Worm (Caenorhabditis elegans) whole organism, mixed stage, embryonic: ENCODE measurements around the gene Y40B10A.5.
A peak's percentile ranks its signal among the peaks of the same experiment; 100 is the strongest.

Experiments used
- M03D4.4 ChIP-seq: sonication (generic microtip); optimal IDR thresholded peaks from 2 replicates; lab custom pipeline; 2017; ENCODE audit warnings: mild to moderate bottlenecking, missing genetic modification characterization, missing compliant biosample characterization
- bed-3 ChIP-seq: fragments of 200-800 bp; sonication (Bioruptor generic); optimal IDR thresholded peaks from 3 replicates; lab custom pipeline; 2018; ENCODE audit warnings: mild to moderate bottlenecking, missing genetic modification characterization, moderate library complexity, missing compliant biosample characterization
- blmp-1 ChIP-seq: fragments of 150-350 bp; optimal IDR thresholded peaks from 2 replicates; lab custom pipeline; 2014; ENCODE audit warnings: missing biosample characterization, missing genetic modification characterization
- ceh-39 ChIP-seq: fragments of 150-350 bp; optimal IDR thresholded peaks from 2 replicates; lab custom pipeline; 2014; ENCODE audit warnings: missing biosample characterization, missing genetic modification characterization
- ceh-83 ChIP-seq: fragments of 200-800 bp; sonication (Bioruptor generic); optimal IDR thresholded peaks from 2 replicates; lab custom pipeline; 2018; ENCODE audit warnings: mild to moderate bottlenecking, missing genetic modification characterization, missing compliant biosample characterization
- cnd-1 ChIP-seq: fragments of 200-800 bp; sonication (Bioruptor generic); optimal IDR thresholded peaks from 2 replicates; lab custom pipeline; 2018; ENCODE audit warnings: mild to moderate bottlenecking, missing genetic modification characterization, missing compliant biosample characterization
- drap-1 ChIP-seq: fragments of 200-800 bp; sonication (Bioruptor generic); optimal IDR thresholded peaks from 3 replicates; lab custom pipeline; 2018; ENCODE audit warnings: mild to moderate bottlenecking, missing genetic modification characterization, missing compliant biosample characterization
- elt-1 ChIP-seq: sonication (generic microtip); optimal IDR thresholded peaks from 2 replicates; lab custom pipeline; 2017; ENCODE audit warnings: missing genetic modification characterization, mild to moderate bottlenecking, missing compliant biosample characterization, antibody characterized with exemption, moderate library complexity, borderline replicate concordance; ENCODE audit not compliant: insufficient read depth
- flh-1 ChIP-seq: fragments of 200-800 bp; sonication (Bioruptor generic); optimal IDR thresholded peaks from 2 replicates; lab custom pipeline; 2018; ENCODE audit warnings: mild to moderate bottlenecking, missing genetic modification characterization, moderate library complexity, missing compliant biosample characterization
- ham-2 ChIP-seq: fragments of 200-800 bp; sonication (Bioruptor generic); optimal IDR thresholded peaks from 2 replicates; lab custom pipeline; 2018; ENCODE audit warnings: mild to moderate bottlenecking, missing genetic modification characterization, missing compliant biosample characterization
- hlh-1 ChIP-seq: fragments of 150-350 bp; optimal IDR thresholded peaks from 2 replicates; lab custom pipeline; 2014; ENCODE audit warnings: missing biosample characterization, missing genetic modification reagents, missing genetic modification characterization
- lin-13 ChIP-seq: fragments of 150-350 bp; optimal IDR thresholded peaks from 2 replicates; lab custom pipeline; 2014; ENCODE audit warnings: missing biosample characterization, missing genetic modification characterization
- lin-32 ChIP-seq: fragments of 200-800 bp; sonication (Bioruptor generic); optimal IDR thresholded peaks from 2 replicates; lab custom pipeline; 2018; ENCODE audit warnings: mild to moderate bottlenecking, missing genetic modification characterization, missing compliant biosample characterization
- lsy-2 ChIP-seq: fragments of 150-350 bp; optimal IDR thresholded peaks from 2 replicates; lab custom pipeline; 2014; ENCODE audit warnings: missing biosample characterization, missing genetic modification characterization
- mab-5 ChIP-seq: fragments of 150-350 bp; optimal IDR thresholded peaks from 2 replicates; lab custom pipeline; 2014; ENCODE audit warnings: missing biosample characterization, missing genetic modification characterization
- mep-1 ChIP-seq: fragments of 150-350 bp; optimal IDR thresholded peaks from 2 replicates; lab custom pipeline; 2017; ENCODE audit warnings: missing biosample characterization, missing genetic modification reagents, missing genetic modification characterization, inconsistent platforms
- nhr-12 ChIP-seq: fragments of 150-350 bp; optimal IDR thresholded peaks from 2 replicates; lab custom pipeline; 2014; ENCODE audit warnings: missing biosample characterization, missing genetic modification characterization
- nhr-2 ChIP-seq: fragments of 150-350 bp; optimal IDR thresholded peaks from 2 replicates; lab custom pipeline; 2014; ENCODE audit warnings: missing biosample characterization, missing genetic modification characterization
- nhr-237 ChIP-seq: fragments of 150-350 bp; optimal IDR thresholded peaks from 2 replicates; lab custom pipeline; 2014; ENCODE audit warnings: missing biosample characterization, missing genetic modification characterization
- nhr-28 ChIP-seq: fragments of 150-350 bp; optimal IDR thresholded peaks from 2 replicates; lab custom pipeline; 2014; ENCODE audit warnings: missing biosample characterization, missing genetic modification characterization
- pha-4 ChIP-seq: fragments of 150-350 bp; optimal IDR thresholded peaks from 2 replicates; lab custom pipeline; 2018; ENCODE audit warnings: missing biosample characterization, missing genetic modification reagents, missing genetic modification characterization
- sem-2 ChIP-seq: fragments of 200-800 bp; sonication (Bioruptor generic); optimal IDR thresholded peaks from 2 replicates; lab custom pipeline; 2018; ENCODE audit warnings: mild to moderate bottlenecking, missing genetic modification characterization, missing compliant biosample characterization
- snpc-4 ChIP-seq: fragments of 150-350 bp; optimal IDR thresholded peaks from 2 replicates; lab custom pipeline; 2014; ENCODE audit warnings: missing biosample characterization, missing genetic modification characterization
- sptf-1 ChIP-seq: sonication (generic microtip); optimal IDR thresholded peaks from 2 replicates; lab custom pipeline; 2017; ENCODE audit warnings: mild to moderate bottlenecking, missing genetic modification characterization, moderate library complexity, missing compliant biosample characterization
- tbx-8 ChIP-seq: fragments of 200-800 bp; sonication (Bioruptor generic); optimal IDR thresholded peaks from 2 replicates; lab custom pipeline; 2018; ENCODE audit warnings: mild to moderate bottlenecking, missing genetic modification characterization, moderate library complexity, missing compliant biosample characterization
- unc-120 ChIP-seq: sonication (generic microtip); optimal IDR thresholded peaks from 2 replicates; lab custom pipeline; 2017; ENCODE audit warnings: missing genetic modification characterization, missing compliant biosample characterization; ENCODE audit not compliant: poor library complexity, severe bottlenecking
- unc-62 ChIP-seq: fragments of 150-350 bp; optimal IDR thresholded peaks from 2 replicates; lab custom pipeline; 2014; ENCODE audit warnings: missing biosample characterization, missing genetic modification reagents, missing genetic modification characterization
- zip-8 ChIP-seq: fragments of 150-350 bp; optimal IDR thresholded peaks from 2 replicates; lab custom pipeline; 2014; ENCODE audit warnings: missing biosample characterization, missing genetic modification characterization
- ztf-11 ChIP-seq: fragments of 150-350 bp; optimal IDR thresholded peaks from 2 replicates; lab custom pipeline; 2014; ENCODE audit warnings: missing biosample characterization, missing genetic modification characterization

Y40B10A.5 gene

DNA sequence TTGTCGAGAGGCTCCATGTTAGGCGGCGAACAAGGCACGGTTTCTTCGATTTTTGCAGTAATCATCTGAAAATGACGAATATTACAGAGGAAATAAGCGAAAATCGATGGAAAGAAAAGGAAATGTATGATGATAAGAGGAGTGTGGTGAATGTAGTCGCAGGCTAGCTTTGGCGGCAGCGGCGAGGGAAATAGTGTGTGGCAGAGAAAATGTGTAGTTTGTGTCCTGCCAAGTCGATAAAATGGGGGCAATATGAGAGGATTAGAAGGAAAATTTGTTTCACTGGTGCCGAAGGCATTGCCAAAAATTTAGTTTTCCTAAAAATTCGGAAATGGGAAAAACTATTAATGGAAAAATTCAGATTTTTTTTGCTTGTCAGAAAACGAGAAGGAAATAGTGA lies 20.9 kb upstream of the Y40B10A.5 start, which contains the start of gene nhr-86:
Gene nhr-86 (minus strand): TSS at position 71 of the 400 bp plus-strand sequence.
- no peak for TF ChIP-seq sem-2 (GFP tag; lab: Kevin White, UChicago)
- peak; percentile 51 for TF ChIP-seq nhr-28 (tag; lab: Kevin White, UChicago)
- peak; percentile 53 for TF ChIP-seq ham-2
- TF ChIP-seq nhr-2 (tag; lab: Kevin White, UChicago) = peak; percentile 31
- peak; percentile 9 for TF ChIP-seq unc-120 (tag; lab: Kevin White, UChicago)
- TF ChIP-seq tbx-8 (GFP tag; lab: Kevin White, UChicago) = no peak
- TF ChIP-seq ceh-39 (tag; lab: Kevin White, UChicago) = peak; percentile 30

- TF ChIP-seq elt-1 (tag; lab: Kevin White, UChicago) (no peak), ceh-39 (tag; lab: Kevin White, UChicago) (no peak), lin-32 (GFP tag; lab: Kevin White, UChicago) (no peak), pha-4 (tag; lab: Kevin White, UChicago) (no peak), snpc-4 (tag; lab: Kevin White, UChicago) (no peak), zip-8 (tag; lab: Kevin White, UChicago) (no peak), sem-2 (GFP tag; lab: Kevin White, UChicago) (no peak)
Measured at ce11 chrV:2057324-2057723, 11.5 kb upstream of the Y40B10A.5 start, which contains the start of gene comt-3. Gene comt-3, plus strand, starts transcription at chrV:2057537.

- TF ChIP-seq nhr-237 (no peak), unc-120 (tag; lab: Kevin White, UChicago) (no peak), nhr-2 (tag; lab: Kevin White, UChicago) (no peak), unc-62 (GFP tag; lab: Kevin White, UChicago) (no peak), M03D4.4 (no peak), lin-13 (tag; lab: Kevin White, UChicago) (no peak), nhr-12 (tag; lab: Kevin White, UChicago) (no peak), lsy-2 (tag; lab: Kevin White, UChicago) (no peak), ztf-11 (tag; lab: Kevin White, UChicago) (no peak), flh-1 (GFP tag; lab: Kevin White, UChicago) (no peak)
Measured at ce11 chrV:2055765-2056504, 10.1 kb upstream of the Y40B10A.5 start.

- TF ChIP-seq unc-62 (GFP tag; lab: Kevin White, UChicago) (no peak), cnd-1 (tag; lab: Kevin White, UChicago) (no peak), nhr-28 (tag; lab: Kevin White, UChicago) (no peak), drap-1 (GFP tag; lab: Kevin White, UChicago) (no peak), ceh-83 (GFP tag; lab: Kevin White, UChicago) (no peak)
- TF ChIP-seq, all 35 proteins: peak for 0
Measured at ce11 chrV:2054254-2054653, 8.4 kb upstream of the Y40B10A.5 start.

- TF ChIP-seq unc-62 (GFP tag; lab: Kevin White, UChicago) (no peak), nhr-12 (tag; lab: Kevin White, UChicago) (no peak)
Measured at ce11 chrV:2053509-2053908, 7.7 kb upstream of the Y40B10A.5 start, which contains the start of gene comt-5. Gene comt-5, minus strand, starts transcription at chrV:2053609.

DNA sequence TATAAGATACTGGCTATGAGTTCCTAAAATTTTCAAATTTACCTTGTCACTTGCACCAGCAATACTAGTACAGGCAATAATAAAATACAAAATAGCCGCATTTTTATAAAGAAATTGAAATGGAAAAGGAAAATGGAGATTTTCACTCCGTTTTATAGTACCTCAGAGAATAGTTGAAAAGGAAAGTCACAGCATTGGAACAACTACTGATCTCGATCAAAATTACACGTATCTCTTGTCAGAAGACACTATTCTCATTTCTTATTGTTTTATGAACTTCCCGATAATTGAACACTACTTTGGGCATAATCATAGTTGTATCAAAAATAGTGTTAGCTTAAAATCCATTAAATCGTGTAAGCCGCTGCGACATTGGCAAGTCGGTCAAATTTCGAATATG lies 5.7 kb upstream of the Y40B10A.5 start, which contains the start of gene Y40B10A.11:
Gene Y40B10A.11 (minus strand): TSS at position 101 of the 400 bp plus-strand sequence.
- TF ChIP-seq ceh-83 (GFP tag; lab: Kevin White, UChicago) (no peak), mab-5 (tag; lab: Kevin White, UChicago) (no peak), sptf-1 (tag; lab: Kevin White, UChicago) (no peak), lsy-2 (tag; lab: Kevin White, UChicago) (no peak), hlh-1 (tag; lab: Kevin White, UChicago) (no peak), tbx-8 (GFP tag; lab: Kevin White, UChicago) (no peak), lin-32 (GFP tag; lab: Kevin White, UChicago) (no peak), lin-13 (tag; lab: Kevin White, UChicago) (no peak), blmp-1 (tag; lab: Kevin White, UChicago) (no peak), mep-1 (tag; lab: Kevin White, UChicago) (no peak), elt-1 (tag; lab: Kevin White, UChicago) (no peak), M03D4.4 (no peak), bed-3 (no peak), unc-120 (tag; lab: Kevin White, UChicago) (no peak), cnd-1 (tag; lab: Kevin White, UChicago) (no peak), drap-1 (GFP tag; lab: Kevin White, UChicago) (no peak), pha-4 (tag; lab: Kevin White, UChicago) (no peak), zip-8 (tag; lab: Kevin White, UChicago) (no peak), unc-62 (GFP tag; lab: Kevin White, UChicago) (no peak)
- TF ChIP-seq, all 35 proteins: peak for 0
